Fruit fly (Drosophila melanogaster): ENCODE data around the gene CG31516.

CG31516 gene

DNA sequence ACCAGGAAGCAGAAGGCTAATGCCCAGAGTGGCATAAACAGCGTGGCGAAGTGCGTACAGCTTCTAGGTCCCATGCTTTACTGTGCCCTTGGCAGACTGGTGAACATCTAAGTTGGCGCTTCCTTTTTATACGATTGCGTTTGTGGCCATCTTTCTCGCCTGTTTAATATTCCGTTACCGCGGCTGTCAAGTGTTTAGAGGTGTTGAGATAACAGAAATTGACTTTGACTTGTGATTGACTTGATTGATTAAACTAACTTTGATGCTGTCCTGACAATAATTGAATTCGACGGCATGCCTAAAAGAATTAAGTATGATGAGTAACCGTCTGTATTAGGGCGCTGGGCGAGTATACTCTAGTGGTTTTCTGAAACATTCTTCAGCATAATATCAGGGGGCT is 29.8 kb downstream of the CG31516 start, which contains the start of gene Dsk:
TSS of gene Dsk (minus strand) at position 101 of the 400 bp plus-strand sequence.
- TF ChIP-seq CG15710 (tag; optimal IDR thresholded peaks at IDR 0.05) (no peak), EcR (GFP tag; optimal IDR thresholded peaks at IDR 0.05) (no peak), Pif1A (GFP tag; optimal IDR thresholded peaks at IDR 0.05) (no peak), CG14655 (GFP tag; optimal IDR thresholded peaks at IDR 0.05) (no peak)

DNA sequence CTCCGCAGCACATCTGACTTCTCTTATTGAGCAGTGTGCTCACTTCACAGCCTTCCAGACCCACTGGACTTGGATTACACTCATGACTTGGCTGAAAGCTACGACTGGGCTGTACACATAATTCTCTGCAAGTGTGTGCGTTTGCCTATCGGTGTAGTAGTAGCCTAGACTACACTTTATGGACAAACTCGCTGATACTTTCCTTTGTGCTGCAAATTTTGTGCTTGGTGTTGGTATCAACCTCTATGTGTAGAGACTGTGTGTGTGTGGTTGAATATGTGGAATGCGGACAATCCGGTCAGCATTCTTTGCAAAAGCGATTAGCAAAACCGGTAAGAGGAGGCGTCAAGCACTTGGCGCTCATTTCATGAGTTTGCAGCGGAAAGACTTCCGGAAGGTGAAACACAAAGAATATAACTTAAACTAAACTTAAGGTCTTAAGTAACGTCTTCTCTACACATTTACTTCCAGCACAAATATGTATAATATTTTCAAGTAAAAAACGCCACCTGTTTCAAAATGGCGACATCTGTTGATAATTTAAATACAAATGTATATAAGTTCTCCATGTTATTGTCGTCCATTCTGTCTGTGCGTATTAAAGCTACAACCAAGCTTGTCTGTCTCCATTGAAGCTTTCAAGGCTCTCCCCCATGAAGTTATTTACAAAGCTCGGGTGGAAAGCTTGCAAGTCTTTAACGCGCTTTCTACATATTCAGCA is 33.0 kb downstream of the CG31516 start:
- TF ChIP-seq Pif1B (GFP tag; optimal IDR thresholded peaks at IDR 0.05) (no peak), CG32121 (GFP tag; IDR thresholded peaks at IDR 0.05) (no peak), gl (tag; optimal IDR thresholded peaks at IDR 0.05) (peak; percentile 9), CG8301 (tag; optimal IDR thresholded peaks at IDR 0.05) (no peak), CG13204 (GFP tag; optimal IDR thresholded peaks at IDR 0.05) (no peak), Ets98B (GFP tag; IDR thresholded peaks at IDR 0.05) (no peak), D1 (tag; optimal IDR thresholded peaks at IDR 0.05) (no peak), Pif1A (GFP tag; optimal IDR thresholded peaks at IDR 0.05) (no peak), fd96Ca (GFP tag; IDR thresholded peaks at IDR 0.05) (no peak), Snoo (tag; optimal IDR thresholded peaks at IDR 0.05) (no peak), CG14655 (GFP tag; optimal IDR thresholded peaks at IDR 0.05) (peak; percentile 9), CG9948 (tag; optimal IDR thresholded peaks at IDR 0.05) (no peak), rn (GFP tag; IDR thresholded peaks at IDR 0.05) (no peak), CG12605 (GFP tag; IDR thresholded peaks at IDR 0.05) (no peak), CG10348 (GFP tag; IDR thresholded peaks at IDR 0.05) (no peak), EcR (GFP tag; optimal IDR thresholded peaks at IDR 0.05) (peak; percentile 65), CG4496 (GFP tag; IDR thresholded peaks at IDR 0.05) (no peak; the same call in 2 of the 3 replicates), CG8159 (tag; optimal IDR thresholded peaks at IDR 0.05) (no peak), CG15710 (tag; optimal IDR thresholded peaks at IDR 0.05) (peak; percentile 4), CG34367 (tag; optimal IDR thresholded peaks at IDR 0.05) (no peak), CG17806 (tag; optimal IDR thresholded peaks at IDR 0.05) (no peak)

DNA sequence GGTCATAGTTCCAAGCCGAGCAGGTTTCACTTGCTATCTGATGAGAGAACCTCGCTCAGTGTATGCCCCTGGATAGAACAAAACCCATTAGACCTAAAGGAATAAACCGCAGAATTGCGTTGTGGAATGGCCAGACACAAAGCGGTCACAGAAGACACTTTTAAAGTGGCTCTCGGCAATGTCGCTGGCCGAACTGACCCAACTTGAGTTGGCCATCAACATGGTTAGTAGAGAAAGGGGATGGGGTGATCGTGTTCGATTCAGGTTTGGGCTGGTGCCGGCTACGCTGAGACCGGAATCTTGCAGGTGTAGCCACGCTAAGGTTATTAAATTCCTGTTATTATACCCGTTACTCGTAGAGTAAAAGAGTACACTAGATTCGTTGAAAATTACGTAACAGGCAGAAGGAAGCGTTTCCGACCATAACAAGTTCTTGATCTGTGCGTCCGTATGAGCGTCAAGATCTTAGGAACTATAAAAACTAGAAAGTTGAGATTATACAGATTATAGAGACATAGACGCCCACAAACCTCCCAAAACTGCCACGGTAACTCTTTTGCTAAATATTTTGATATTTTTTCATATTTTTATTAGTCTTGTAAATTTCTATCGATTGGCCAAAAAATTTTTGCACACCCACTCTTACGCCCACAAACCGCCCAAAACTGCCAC is 39.3 kb downstream of the CG31516 start:
- TF ChIP-seq CG10348 (GFP tag; IDR thresholded peaks at IDR 0.05) (no peak), EcR (GFP tag; optimal IDR thresholded peaks at IDR 0.05) (peak; percentile 82), CG15710 (tag; optimal IDR thresholded peaks at IDR 0.05) (no peak)

DNA sequence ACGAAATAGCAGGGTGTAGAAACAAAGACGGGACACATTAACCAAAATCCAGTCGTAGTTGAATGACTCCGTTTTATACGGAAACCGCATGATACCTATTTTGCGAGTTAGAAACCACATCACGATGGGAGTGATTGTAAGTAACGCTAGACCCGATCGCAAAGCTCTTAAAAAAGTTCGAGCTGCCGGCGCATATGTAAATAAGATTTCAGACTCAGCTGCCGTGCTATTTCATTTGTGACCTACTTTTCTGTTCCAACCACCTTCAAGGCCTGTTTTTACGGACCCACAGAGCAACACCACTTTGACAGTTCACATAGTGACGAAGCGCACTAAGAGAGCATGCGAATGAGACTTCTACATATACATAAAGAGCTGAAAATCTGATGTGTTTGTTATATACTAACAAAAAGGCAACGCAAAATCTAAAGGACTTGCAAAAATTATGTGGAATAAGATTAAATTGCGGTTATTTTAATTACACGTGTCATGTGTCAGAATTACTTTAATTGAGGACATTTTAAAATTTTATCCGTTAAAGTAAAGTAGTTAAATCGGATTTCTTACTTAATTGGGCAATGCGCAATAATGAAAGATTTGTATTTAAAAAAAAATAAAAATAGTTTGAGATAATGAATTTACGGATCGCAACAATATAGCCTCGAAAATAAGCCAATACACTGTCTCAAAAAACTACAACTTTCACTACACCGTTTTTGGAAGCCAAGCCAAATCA is 41.0 kb downstream of the CG31516 start:
- TF ChIP-seq CG4496 (GFP tag; IDR thresholded peaks at IDR 0.05) (no peak), D1 (tag; optimal IDR thresholded peaks at IDR 0.05) (no peak), fd96Ca (GFP tag; IDR thresholded peaks at IDR 0.05) (no peak), CG17806 (tag; optimal IDR thresholded peaks at IDR 0.05) (no peak)

DNA sequence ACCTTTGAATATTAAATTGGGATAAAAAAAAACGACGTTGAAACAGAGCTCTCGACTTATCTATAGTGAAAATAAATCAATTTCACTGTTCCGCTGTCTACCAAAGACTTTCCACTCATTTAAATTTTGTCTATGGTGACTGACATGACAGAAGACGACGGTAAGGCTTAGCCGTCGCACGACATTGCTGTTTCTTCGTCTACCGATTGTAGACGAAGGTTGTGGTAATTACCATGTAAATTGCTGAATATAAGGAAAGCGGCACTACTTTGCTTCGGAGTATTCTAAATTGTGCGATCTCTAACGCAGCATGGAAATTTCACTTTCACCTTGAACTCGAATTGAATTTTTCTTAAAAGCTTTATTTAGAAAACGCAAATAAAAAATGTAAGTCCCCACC is 43.2 kb downstream of the CG31516 start:
- TF ChIP-seq Pif1A (GFP tag; optimal IDR thresholded peaks at IDR 0.05) (no peak), CG17806 (tag; optimal IDR thresholded peaks at IDR 0.05) (no peak), CG8159 (tag; optimal IDR thresholded peaks at IDR 0.05) (no peak), Pif1B (GFP tag; optimal IDR thresholded peaks at IDR 0.05) (no peak), fd96Ca (GFP tag; IDR thresholded peaks at IDR 0.05) (no peak), CG4496 (GFP tag; IDR thresholded peaks at IDR 0.05) (no peak), CG8301 (tag; optimal IDR thresholded peaks at IDR 0.05) (no peak)

DNA sequence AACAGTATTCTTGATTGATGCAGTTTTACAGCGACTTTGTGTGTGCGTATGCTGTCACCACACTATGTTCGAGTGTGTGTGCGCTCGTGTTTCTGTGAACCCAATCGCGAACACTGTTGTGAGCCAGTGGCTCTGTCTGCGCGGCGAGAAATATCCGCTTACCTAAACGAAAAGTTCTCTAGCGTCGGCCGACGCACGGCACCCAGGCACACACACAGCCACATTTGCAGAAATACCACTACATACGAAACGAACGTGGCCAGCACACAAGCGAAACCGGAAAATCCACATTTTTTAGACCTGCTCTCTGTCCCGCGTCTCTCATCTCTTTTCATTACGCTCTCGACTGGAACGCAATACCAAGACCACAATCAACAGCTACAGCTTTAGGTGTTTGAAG is 45.0 kb downstream of the CG31516 start:
- TF ChIP-seq Ets98B (GFP tag; IDR thresholded peaks at IDR 0.05) (0 out of 2 replicates have a peak, but pooled peaks have one; percentile 20), CG17806 (tag; optimal IDR thresholded peaks at IDR 0.05) (no peak), CG9948 (tag; optimal IDR thresholded peaks at IDR 0.05) (no peak), CG14655 (GFP tag; optimal IDR thresholded peaks at IDR 0.05) (no peak), CG8159 (tag; optimal IDR thresholded peaks at IDR 0.05) (no peak), CG10348 (GFP tag; IDR thresholded peaks at IDR 0.05) (no peak), CG15710 (tag; optimal IDR thresholded peaks at IDR 0.05) (no peak), CG12605 (GFP tag; IDR thresholded peaks at IDR 0.05) (0 out of 2 replicates have a peak, but pooled peaks have one; percentile 11), CG32121 (GFP tag; IDR thresholded peaks at IDR 0.05) (no peak), gl (tag; optimal IDR thresholded peaks at IDR 0.05) (no peak), EcR (GFP tag; optimal IDR thresholded peaks at IDR 0.05) (peak; percentile 1), CG4496 (GFP tag; IDR thresholded peaks at IDR 0.05) (no peak)
